Fruit fly (Drosophila melanogaster): Measurements from ENCODE around the gene CG13004.

DNA sequence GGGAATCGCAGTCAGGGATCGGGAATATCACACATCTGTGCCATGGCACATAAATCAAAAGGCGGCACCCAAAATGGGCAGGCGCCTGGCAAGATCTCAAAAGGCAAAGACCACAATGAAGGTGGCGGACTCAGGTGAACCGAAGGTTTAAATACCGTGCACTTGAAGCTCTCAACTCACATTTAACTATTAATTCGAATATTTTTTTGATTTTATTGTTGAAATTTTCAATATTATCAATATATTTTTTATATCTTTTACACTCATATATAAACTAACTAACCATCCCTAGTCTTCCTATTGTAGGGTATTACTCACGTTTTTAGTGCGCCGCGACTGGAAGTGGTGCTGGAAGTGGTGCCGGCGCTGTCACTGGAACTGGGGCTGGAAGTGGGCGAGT lies 13.7 kb upstream of the CG13004 start:
- TF ChIP-seq usp (GFP tag; optimal IDR thresholded peaks at IDR 0.05) (no peak), Mio (GFP tag; optimal IDR thresholded peaks at IDR 0.05) (no peak), dsf (GFP tag; optimal IDR thresholded peaks at IDR 0.05; ENCODE audit: borderline replicate concordance) (no peak), CrebA (GFP tag; optimal IDR thresholded peaks at IDR 0.05; ENCODE audit: borderline replicate concordance) (no peak), sage (GFP tag; optimal IDR thresholded peaks at IDR 0.05) (no peak)
